Fruit fly (Drosophila melanogaster): Measurements from ENCODE around the gene Npl4.

DNA sequence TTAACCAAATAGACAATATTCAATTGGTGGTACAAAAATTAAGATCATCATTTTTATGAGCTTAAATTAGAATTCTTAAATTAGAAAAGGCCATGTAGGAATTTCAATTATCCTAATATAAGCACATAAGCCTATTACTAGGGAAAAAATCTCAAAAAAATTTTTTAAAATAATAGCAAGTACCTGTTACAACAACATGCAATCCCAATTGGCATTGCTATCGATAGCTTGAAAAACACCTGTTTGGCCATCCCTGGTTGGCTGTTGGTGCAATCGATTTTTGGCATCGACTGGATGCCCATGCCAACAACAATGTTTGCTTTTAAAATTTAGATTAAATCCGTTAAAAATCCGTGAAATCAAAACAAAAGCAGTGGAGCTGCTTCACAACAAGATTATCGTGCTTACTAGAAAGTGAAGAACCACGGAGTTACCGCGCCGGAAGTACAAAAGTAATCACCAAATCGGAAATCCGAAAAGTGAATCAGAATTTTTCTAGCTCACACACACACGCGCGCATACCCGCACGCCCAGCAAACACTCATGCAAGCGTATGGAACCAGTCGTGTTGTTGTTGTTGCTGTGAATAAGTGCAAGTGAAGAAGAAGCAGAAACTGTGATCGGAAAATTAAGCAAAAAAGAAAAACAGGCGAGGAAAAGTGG is 37.2 kb upstream of the Npl4 start, which contains the start of gene RASSF8:
- TF ChIP-seq h (optimal IDR thresholded peaks at IDR 0.05): no peak
- no peak for TF ChIP-seq insv (optimal IDR thresholded peaks at IDR 0.05)
- no peak for TF ChIP-seq Myc (optimal IDR thresholded peaks at IDR 0.05)
- TF ChIP-seq Sin3A (optimal IDR thresholded peaks at IDR 0.05): no peak

All from Kc167 (cell line).